Fruit fly (Drosophila melanogaster) whole organism, embryonic: ENCODE data around the gene nkt.
A peak's percentile ranks its signal among the peaks of the same experiment; 100 is the strongest.

Experiments used
- Bgb ChIP-seq: fragments of 200-800 bp; sonication (Bioruptor generic); IDR thresholded peaks from 2 replicates; pipeline ENCODE4 v1.3.6; 2022; ENCODE audit warnings: missing biosample characterization, missing genetic modification characterization; ENCODE audit not compliant: partially characterized antibody
- CG10321 ChIP-seq: fragments of 200-800 bp; sonication (Bioruptor generic); IDR thresholded peaks from 2 replicates; pipeline ENCODE4 v1.3.6; 2022; ENCODE audit warnings: missing biosample characterization, missing genetic modification characterization
- CG13287 ChIP-seq: fragments of 200-800 bp; sonication (Bioruptor generic); IDR thresholded peaks from 2 replicates; pipeline ENCODE4 v1.3.6; 2022; ENCODE audit warnings: missing biosample characterization, missing genetic modification characterization; ENCODE audit not compliant: partially characterized antibody
- CG15601 ChIP-seq: fragments of 200-800 bp; sonication (Bioruptor generic); optimal IDR thresholded peaks from 3 replicates; lab custom pipeline; 2019; ENCODE audit warnings: missing biosample characterization, mild to moderate bottlenecking, missing genetic modification characterization, moderate library complexity
- CG32767 ChIP-seq: fragments of 200-800 bp; sonication (Bioruptor generic); IDR thresholded peaks from 2 replicates; pipeline ENCODE4 v1.3.6; 2022; ENCODE audit warnings: missing biosample characterization, missing genetic modification characterization
- CG34224 ChIP-seq: fragments of 200-800 bp; sonication (Bioruptor generic); IDR thresholded peaks from 3 replicates; pipeline ENCODE4 v1.3.6; 2022; ENCODE audit warnings: missing biosample characterization, missing genetic modification characterization; ENCODE audit not compliant: partially characterized antibody
- CG34422 ChIP-seq: fragments of 200-800 bp; sonication (Bioruptor generic); IDR thresholded peaks from 3 replicates; pipeline ENCODE4 v1.3.6; 2022; ENCODE audit warnings: missing biosample characterization, missing genetic modification characterization
- CG7839 ChIP-seq: fragments of 200-800 bp; sonication (Bioruptor generic); optimal IDR thresholded peaks from 3 replicates; lab custom pipeline; 2018; ENCODE audit warnings: missing biosample characterization, mild to moderate bottlenecking, missing genetic modification characterization, moderate library complexity
- CG7987 ChIP-seq: fragments of 200-800 bp; sonication (Bioruptor generic); optimal IDR thresholded peaks from 2 replicates; lab custom pipeline; 2018; ENCODE audit warnings: missing biosample characterization, mild to moderate bottlenecking, missing genetic modification characterization, moderate library complexity
- CG8924 ChIP-seq: fragments of 200-800 bp; optimal IDR thresholded peaks from 3 replicates; lab custom pipeline; 2019; ENCODE audit warnings: missing biosample characterization, mild to moderate bottlenecking, missing genetic modification characterization, moderate library complexity
- CrebB ChIP-seq: fragments of 200-800 bp; sonication (Bioruptor generic); optimal IDR thresholded peaks from 3 replicates; lab custom pipeline; 2018; ENCODE audit warnings: missing biosample characterization, mild to moderate bottlenecking, missing genetic modification characterization
- Eip74EF ChIP-seq, 2 experiments: fragments of 200-800 bp in 1 of 2; fragments of >200 bp in 1 of 2; sonication (Bioruptor generic) in 1 of 2; optimal IDR thresholded peaks; 2 replicates each; lab custom pipeline; 2017 to 2019; ENCODE audit warnings: missing biosample characterization in 2 of 2, missing genetic modification characterization in 2 of 2, mild to moderate bottlenecking in 1 of 2, moderate library complexity in 1 of 2
- HLHmδ ChIP-seq: fragments of 200-800 bp; sonication (Bioruptor generic); optimal IDR thresholded peaks from 2 replicates; lab custom pipeline; 2018; ENCODE audit warnings: missing biosample characterization, mild to moderate bottlenecking, missing genetic modification characterization, moderate library complexity
- Jarid2 ChIP-seq: fragments of 200-800 bp; sonication (Bioruptor generic); optimal IDR thresholded peaks from 3 replicates; lab custom pipeline; 2017; ENCODE audit warnings: mild to moderate bottlenecking, missing biosample characterization, missing genetic modification reagents, missing genetic modification characterization
- MTF-1 ChIP-seq: fragments of 200-800 bp; sonication (Bioruptor generic); optimal IDR thresholded peaks from 2 replicates; lab custom pipeline; 2018; ENCODE audit warnings: missing biosample characterization, mild to moderate bottlenecking, missing genetic modification characterization, borderline replicate concordance
- Mes4 ChIP-seq: fragments of 200-800 bp; sonication (Bioruptor generic); optimal IDR thresholded peaks from 2 replicates; lab custom pipeline; 2016; ENCODE audit warnings: missing biosample characterization, missing genetic modification characterization
- Oaz ChIP-seq: fragments of 200-800 bp; sonication (Bioruptor generic); IDR thresholded peaks from 2 replicates; pipeline ENCODE4 v1.3.6; 2022; ENCODE audit warnings: missing biosample characterization, missing genetic modification characterization
- Rfx ChIP-seq: fragments of 200-800 bp; sonication (Bioruptor generic); IDR thresholded peaks from 2 replicates; pipeline ENCODE4 v1.3.6; 2022; ENCODE audit warnings: missing biosample characterization, missing genetic modification characterization
- Side ChIP-seq: fragments of 200-800 bp; sonication (Bioruptor generic); optimal IDR thresholded peaks from 2 replicates; lab custom pipeline; 2016; ENCODE audit warnings: missing biosample characterization, missing genetic modification characterization
- Sry-β ChIP-seq: fragments of 200-800 bp; sonication (Bioruptor generic); optimal IDR thresholded peaks from 2 replicates; lab custom pipeline; 2018; ENCODE audit warnings: missing biosample characterization, mild to moderate bottlenecking, missing genetic modification characterization, moderate library complexity
- Trl ChIP-seq, 3 experiments: fragments of >200 bp in 2 of 3; fragments of 200-800 bp in 1 of 3; sonication (Bioruptor generic) in 1 of 3; optimal IDR thresholded peaks; 2 replicates in 1 of 3; 3 replicates in 2 of 3; lab custom pipeline; 2016 to 2017; ENCODE audit warnings: missing biosample characterization in 1 of 3, missing genetic modification characterization in 1 of 3
- Xrp1 ChIP-seq: fragments of 200-800 bp; sonication (Bioruptor generic); IDR thresholded peaks from 2 replicates; pipeline ENCODE4 v1.3.6; 2022; ENCODE audit warnings: missing biosample characterization, missing genetic modification characterization
- abd-A ChIP-seq: fragments of 200-800 bp; sonication (Bioruptor generic); optimal IDR thresholded peaks from 3 replicates; lab custom pipeline; 2019; ENCODE audit warnings: missing biosample characterization, mild to moderate bottlenecking, missing genetic modification characterization, moderate library complexity
- bbx ChIP-seq: fragments of 200-800 bp; sonication (Bioruptor generic); IDR thresholded peaks from 2 replicates; pipeline ENCODE4 v1.3.6; 2022; ENCODE audit warnings: missing biosample characterization, missing genetic modification characterization; ENCODE audit not compliant: partially characterized antibody
- chm ChIP-seq: fragments of 200-800 bp; sonication (Bioruptor generic); IDR thresholded peaks from 2 replicates; pipeline ENCODE4 v1.3.6; 2022; ENCODE audit warnings: missing biosample characterization, missing genetic modification characterization
- crol ChIP-seq: fragments of 200-800 bp; sonication (Bioruptor generic); IDR thresholded peaks from 2 replicates; pipeline ENCODE4 v1.3.6; 2022; ENCODE audit warnings: missing biosample characterization, missing genetic modification characterization
- emc ChIP-seq: fragments of 200-800 bp; sonication (Bioruptor generic); optimal IDR thresholded peaks from 2 replicates; lab custom pipeline; 2016; ENCODE audit warnings: missing biosample characterization, missing genetic modification characterization
- gcm2 ChIP-seq: fragments of 200-800 bp; sonication (Bioruptor generic); optimal IDR thresholded peaks from 2 replicates; lab custom pipeline; 2016; ENCODE audit warnings: missing biosample characterization, missing genetic modification characterization
- gsb-n ChIP-seq: fragments of 200-800 bp; sonication (Bioruptor generic); optimal IDR thresholded peaks from 3 replicates; lab custom pipeline; 2018; ENCODE audit warnings: missing biosample characterization, mild to moderate bottlenecking, missing genetic modification characterization
- h ChIP-seq: fragments of >200 bp; optimal IDR thresholded peaks from 2 replicates; lab custom pipeline; 2017
- hb ChIP-seq: fragments of 200-800 bp; sonication (Bioruptor generic); IDR thresholded peaks from 3 replicates; pipeline ENCODE4 v1.3.6; 2022; ENCODE audit warnings: missing biosample characterization, missing genetic modification characterization; ENCODE audit not compliant: partially characterized antibody
- hkb ChIP-seq, 2 experiments: fragments of 200-800 bp in 1 of 2; fragments of >200 bp in 1 of 2; sonication (Bioruptor generic) in 1 of 2; IDR thresholded peaks in 1 of 2; optimal IDR thresholded peaks in 1 of 2; 2 replicates each; pipeline versions ENCODE4 v1.3.6 to Lab custom; 2017 to 2022; ENCODE audit warnings: missing biosample characterization in 1 of 2, missing genetic modification characterization in 1 of 2
- insv ChIP-seq, 2 experiments: fragments of 200-800 bp; sonication (Bioruptor generic); optimal IDR thresholded peaks; 3 replicates each; lab custom pipeline; 2016 to 2018; ENCODE audit warnings: missing biosample characterization in 2 of 2, missing genetic modification characterization in 2 of 2
- lab ChIP-seq: fragments of 200-800 bp; sonication (Bioruptor generic); optimal IDR thresholded peaks from 3 replicates; lab custom pipeline; 2017; ENCODE audit warnings: missing biosample characterization, missing genetic modification characterization, mild to moderate bottlenecking, moderate library complexity, missing genetic modification reagents
- nau ChIP-seq: fragments of 200-800 bp; sonication (Bioruptor generic); optimal IDR thresholded peaks from 3 replicates; lab custom pipeline; 2017; ENCODE audit warnings: missing biosample characterization, mild to moderate bottlenecking, missing genetic modification characterization, missing genetic modification reagents
- nom ChIP-seq: fragments of 200-800 bp; sonication (Bioruptor generic); optimal IDR thresholded peaks from 2 replicates; lab custom pipeline; 2017; ENCODE audit warnings: missing biosample characterization, missing genetic modification characterization, mild to moderate bottlenecking, moderate library complexity, missing genetic modification reagents
- odd ChIP-seq: fragments of 200-800 bp; sonication (Bioruptor generic); optimal IDR thresholded peaks from 2 replicates; lab custom pipeline; 2017; ENCODE audit warnings: missing biosample characterization, mild to moderate bottlenecking, missing genetic modification characterization
- onecut ChIP-seq: fragments of 200-800 bp; sonication (Bioruptor generic); IDR thresholded peaks from 2 replicates; pipeline ENCODE4 v1.3.6; 2022; ENCODE audit warnings: missing biosample characterization, missing genetic modification characterization
- pfk ChIP-seq: fragments of 200-800 bp; sonication (Bioruptor generic); optimal IDR thresholded peaks from 2 replicates; lab custom pipeline; 2018; ENCODE audit warnings: missing biosample characterization, mild to moderate bottlenecking, missing genetic modification characterization, moderate library complexity
- phol ChIP-seq: fragments of 200-800 bp; sonication (Bioruptor generic); optimal IDR thresholded peaks from 3 replicates; lab custom pipeline; 2018; ENCODE audit warnings: missing biosample characterization, mild to moderate bottlenecking, missing genetic modification characterization, moderate library complexity
- sna ChIP-seq: fragments of 200-800 bp; sonication (Bioruptor generic); IDR thresholded peaks from 2 replicates; pipeline ENCODE4 v1.3.6; 2022; ENCODE audit warnings: missing biosample characterization, missing genetic modification characterization; ENCODE audit not compliant: partially characterized antibody
- tll ChIP-seq, 2 experiments: fragments of 200-800 bp in 1 of 2; fragments of >200 bp in 1 of 2; sonication (Bioruptor generic) in 1 of 2; optimal IDR thresholded peaks; 2 replicates each; lab custom pipeline; 2017 to 2019; ENCODE audit warnings: missing biosample characterization in 2 of 2, missing genetic modification characterization in 2 of 2, mild to moderate bottlenecking in 1 of 2, moderate library complexity in 1 of 2
- trh ChIP-seq: fragments of 200-800 bp; sonication (Bioruptor generic); optimal IDR thresholded peaks from 2 replicates; lab custom pipeline; 2016; ENCODE audit warnings: missing biosample characterization, missing genetic modification characterization
- twi ChIP-seq: fragments of 200-800 bp; optimal IDR thresholded peaks from 2 replicates; lab custom pipeline; 2019; ENCODE audit warnings: missing biosample characterization, mild to moderate bottlenecking, missing genetic modification characterization, moderate library complexity
- wek ChIP-seq: fragments of 200-800 bp; sonication (Bioruptor generic); optimal IDR thresholded peaks from 3 replicates; lab custom pipeline; 2018; ENCODE audit warnings: missing biosample characterization, mild to moderate bottlenecking, missing genetic modification characterization, moderate library complexity

Gene nkt

dm6 chr3L:11247370-11248255 lies 46.5 kb downstream of the nkt start (continued):
- TF ChIP-seq pfk (GFP tag; lab: Kevin White, UChicago), result peak; percentile 48
- no peak for TF ChIP-seq Sry-β (GFP tag; lab: Kevin White, UChicago)
- TF ChIP-seq CrebB (tag; lab: Kevin White, UChicago), result no peak
- peak; percentile 41; the same call in 1 of the 2 replicates for TF ChIP-seq CG32767
- peak; percentile 24 for TF ChIP-seq Jarid2 (GFP tag; lab: Kevin White, UChicago)
- TF ChIP-seq emc, result no peak
- TF ChIP-seq CG7987 (GFP tag; lab: Kevin White, UChicago), result no peak
- TF ChIP-seq h, result no peak
- no peak for TF ChIP-seq Oaz (GFP tag; lab: Robert Waterston, UW)
- TF ChIP-seq CG8924, result peak; percentile 23
- TF ChIP-seq Bgb (GFP tag; lab: Robert Waterston, UW), result no peak
- peak; percentile 13 for TF ChIP-seq Mes4 (GFP tag; lab: Kevin White, UChicago)
- TF ChIP-seq phol (tag; lab: Kevin White, UChicago), result no peak
- no peak for TF ChIP-seq gcm2 (GFP tag; lab: Kevin White, UChicago)
- TF ChIP-seq CG15601 (tag; lab: Kevin White, UChicago), result peak; percentile 3
- peak; percentile 53 for TF ChIP-seq lab (GFP tag; lab: Kevin White, UChicago)
- TF ChIP-seq Xrp1 (GFP tag; lab: Robert Waterston, UW), result peak; percentile 39; the same call in 1 of the 2 replicates
- peak; percentile 80 for TF ChIP-seq nom (GFP tag; lab: Kevin White, UChicago)
- TF ChIP-seq Trl (optimal IDR thresholded peaks at IDR 0.05; lab: Kevin White, UChicago), result peak; percentile 96 to 99
- TF ChIP-seq Trl (GFP tag; optimal IDR thresholded peaks at IDR 0.05; lab: Kevin White, UChicago), result peak; percentile 21
- TF ChIP-seq CG13287 (GFP tag; lab: Robert Waterston, UW), result peak; percentile 48
- TF ChIP-seq HLHmδ, result peak; percentile 91
- TF ChIP-seq sna (GFP tag; lab: Robert Waterston, UW), result peak; percentile 70
- TF ChIP-seq odd (GFP tag; lab: Kevin White, UChicago), result peak; percentile 33
- TF ChIP-seq trh, result no peak
- TF ChIP-seq Rfx (GFP tag; lab: Robert Waterston, UW), result peak; percentile 27; the same call in 1 of the 2 replicates
- no peak; the same call in 1 of the 2 replicates for TF ChIP-seq CG10321
- TF ChIP-seq tll (GFP tag; optimal IDR thresholded peaks at IDR 0.05; lab: Kevin White, UChicago), result no peak
- TF ChIP-seq hb, result no peak
- TF ChIP-seq chm, result peak; percentile 77
- no peak for TF ChIP-seq CG7839 (tag; lab: Kevin White, UChicago)
- TF ChIP-seq hkb (optimal IDR thresholded peaks at IDR 0.05; lab: Kevin White, UChicago), result no peak
- 0 out of 2 replicates have a peak, but pooled peaks have one; percentile 54 for TF ChIP-seq hkb (GFP tag; IDR thresholded peaks at IDR 0.05; lab: Robert Waterston, UW)
- TF ChIP-seq CG34422 (GFP tag; lab: Robert Waterston, UW), result peak; percentile 15; the same call in 1 of the 3 replicates
- TF ChIP-seq onecut (GFP tag; lab: Robert Waterston, UW), result peak; percentile 54
- peak; percentile 65 for TF ChIP-seq CG34224
- peak; percentile 42 for TF ChIP-seq abd-A (tag; lab: Kevin White, UChicago)
- TF ChIP-seq crol, result peak; percentile 97
- peak; percentile 80 for TF ChIP-seq nau (GFP tag; lab: Kevin White, UChicago)
- TF ChIP-seq wek (GFP tag; lab: Kevin White, UChicago), result peak; percentile 61
- peak; percentile 25 for TF ChIP-seq gsb-n (tag; lab: Kevin White, UChicago)
- peak; percentile 36 for TF ChIP-seq MTF-1 (GFP tag; lab: Kevin White, UChicago)
- peak; percentile 54 for TF ChIP-seq bbx (GFP tag; lab: Robert Waterston, UW)
- TF ChIP-seq Eip74EF (GFP tag; optimal IDR thresholded peaks at IDR 0.05; lab: Kevin White, UChicago), result peak in 1 of 2 experiments; percentile 16
- peak; percentile 46 for TF ChIP-seq Side (GFP tag; lab: Kevin White, UChicago)
- TF ChIP-seq twi (tag; lab: Kevin White, UChicago), result peak; percentile 10
- peak in 1 of 2 experiments; percentile 45 for TF ChIP-seq insv (GFP tag; optimal IDR thresholded peaks at IDR 0.05; lab: Kevin White, UChicago)
